Worm (Caenorhabditis elegans): ENCODE results near the gene Y97E10AR.3.

DNA sequence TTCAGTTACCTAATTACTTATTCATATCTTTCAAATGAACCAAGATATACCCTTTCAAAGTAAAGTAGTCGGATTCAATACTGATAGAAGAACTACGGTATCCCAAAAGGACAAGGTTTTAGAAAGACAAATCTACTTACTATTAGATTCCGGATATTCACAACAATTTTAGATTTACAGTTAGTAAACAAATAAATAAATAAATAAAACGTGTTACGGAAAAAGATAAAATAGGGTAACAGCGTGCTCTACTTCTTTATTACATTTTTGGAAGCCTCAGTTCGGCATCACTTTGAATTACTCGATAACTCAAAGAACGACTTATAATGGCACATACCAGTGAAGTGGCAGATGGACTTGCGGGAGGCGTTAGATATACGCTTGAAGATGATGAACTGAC, 2.3 kb downstream of the Y97E10AR.3 start, which contains the start of gene Y97E10AR.8:
- TF ChIP-seq lir-3 (tag; optimal IDR thresholded peaks at IDR 0.05; ENCODE audit: poor library complexity) (no peak), elt-2 (tag; optimal IDR thresholded peaks at IDR 0.05) (no peak), fkh-10 (GFP tag; optimal IDR thresholded peaks at IDR 0.05) (no peak), swsn-7 (tag; optimal IDR thresholded peaks at IDR 0.05) (no peak), ces-1 (GFP tag; optimal IDR thresholded peaks at IDR 0.05) (no peak), pqm-1 (tag; optimal IDR thresholded peaks at IDR 0.05) (no peak), lin-15B (tag; optimal IDR thresholded peaks at IDR 0.05) (no peak), elt-3 (tag; optimal IDR thresholded peaks at IDR 0.05) (no peak), nhr-47 (tag; optimal IDR thresholded peaks at IDR 0.05) (no peak)
